Fruit fly (Drosophila melanogaster) whole organism, embryonic: ENCODE results near the gene nompC.

Experiments
- HLH3B ChIP-seq: fragments of 200-800 bp; sonication (Bioruptor generic); IDR thresholded peaks from 2 replicates; pipeline ENCODE4 v1.3.6; 2022; ENCODE audit warnings: missing biosample characterization, missing genetic modification characterization
- Ravus ChIP-seq: fragments of 200-800 bp; sonication (Bioruptor generic); IDR thresholded peaks from 2 replicates; pipeline ENCODE4 v1.3.6; 2022; ENCODE audit warnings: missing biosample characterization, missing genetic modification characterization
- so ChIP-seq: fragments of 200-800 bp; sonication (Bioruptor generic); IDR thresholded peaks from 3 replicates; pipeline ENCODE4 v1.3.6; 2022; ENCODE audit warnings: missing biosample characterization, missing genetic modification characterization
- usp ChIP-seq: fragments of >200 bp; optimal IDR thresholded peaks from 2 replicates; lab custom pipeline; 2017; ENCODE audit warnings: missing biosample characterization, missing genetic modification characterization

DNA sequence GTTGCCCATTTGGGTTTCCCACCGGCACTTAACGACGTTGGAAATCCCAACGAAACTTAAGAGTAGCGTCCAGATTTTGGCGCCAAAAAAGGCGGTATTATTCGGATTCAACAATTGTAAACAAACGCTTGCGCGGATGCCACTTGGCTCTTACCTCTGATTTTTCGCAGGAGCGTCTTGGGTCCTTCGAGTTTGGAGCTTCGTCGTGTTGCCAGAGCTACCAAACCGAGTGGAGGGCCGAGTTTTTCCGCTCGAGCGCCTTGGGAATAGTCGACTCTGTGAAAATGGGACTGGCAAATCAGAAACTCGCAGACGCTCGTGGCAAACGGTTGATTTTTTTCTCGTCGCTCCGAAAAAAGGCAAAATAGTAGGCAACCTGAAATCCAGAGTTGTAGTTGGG lies at the start of gene nompC:
- no peak for TF ChIP-seq usp (GFP tag; lab: Kevin White, UChicago)
- TF ChIP-seq HLH3B = no peak
- TF ChIP-seq Ravus (GFP tag; lab: Robert Waterston, UW) = no peak
- no peak for TF ChIP-seq so (GFP tag; lab: Robert Waterston, UW)
